Fruit fly (Drosophila melanogaster) whole organism, embryonic: ENCODE results near the gene Sf3b2.

Source experiments
- Antp ChIP-seq: fragments of 200-800 bp; sonication (Bioruptor generic); optimal IDR thresholded peaks from 3 replicates; lab custom pipeline; 2016; ENCODE audit warnings: missing biosample characterization, missing genetic modification characterization
- Atf-2 ChIP-seq: fragments of 200-800 bp; sonication (Bioruptor generic); optimal IDR thresholded peaks from 2 replicates; lab custom pipeline; 2016; ENCODE audit warnings: missing biosample characterization, missing genetic modification characterization
- BEAF-32 ChIP-seq: fragments of 200-800 bp; sonication (Bioruptor generic); optimal IDR thresholded peaks from 3 replicates; lab custom pipeline; 2017; ENCODE audit warnings: missing biosample characterization, missing genetic modification characterization, mild to moderate bottlenecking, moderate library complexity, missing genetic modification reagents
- Bdp1 ChIP-seq: fragments of 200-800 bp; sonication (Bioruptor generic); optimal IDR thresholded peaks from 3 replicates; lab custom pipeline; 2016; ENCODE audit warnings: missing biosample characterization, missing genetic modification characterization
- CG10147 ChIP-seq: fragments of 200-800 bp; sonication (Bioruptor generic); optimal IDR thresholded peaks from 2 replicates; lab custom pipeline; 2019; ENCODE audit warnings: missing biosample characterization, mild to moderate bottlenecking, missing genetic modification characterization, moderate library complexity
- CG10209 ChIP-seq: fragments of 200-800 bp; sonication (Bioruptor generic); optimal IDR thresholded peaks from 3 replicates; lab custom pipeline; 2017; ENCODE audit warnings: missing biosample characterization, mild to moderate bottlenecking, missing genetic modification characterization, missing genetic modification reagents
- CG10267 ChIP-seq: fragments of 200-800 bp; sonication (Bioruptor generic); optimal IDR thresholded peaks from 2 replicates; lab custom pipeline; 2018; ENCODE audit warnings: missing biosample characterization, mild to moderate bottlenecking, missing genetic modification characterization, moderate library complexity
- CG11504 ChIP-seq: fragments of 200-800 bp; sonication (Bioruptor generic); optimal IDR thresholded peaks from 3 replicates; lab custom pipeline; 2019; ENCODE audit warnings: missing biosample characterization, mild to moderate bottlenecking, missing genetic modification characterization, moderate library complexity
- CG12155 ChIP-seq: fragments of 200-800 bp; sonication (Bioruptor generic); optimal IDR thresholded peaks from 3 replicates; lab custom pipeline; 2016; ENCODE audit warnings: missing biosample characterization, missing genetic modification characterization
- CG12942 ChIP-seq: fragments of 200-800 bp; sonication (Bioruptor generic); optimal IDR thresholded peaks from 3 replicates; lab custom pipeline; 2016; ENCODE audit warnings: missing biosample characterization, missing genetic modification characterization
- CG18011 ChIP-seq: fragments of 200-800 bp; sonication (Bioruptor generic); optimal IDR thresholded peaks from 2 replicates; lab custom pipeline; 2017; ENCODE audit warnings: missing biosample characterization, missing genetic modification characterization, mild to moderate bottlenecking, moderate library complexity, missing genotype
- CG30431 ChIP-seq: fragments of 200-800 bp; sonication (Bioruptor generic); optimal IDR thresholded peaks from 2 replicates; lab custom pipeline; 2017; ENCODE audit warnings: missing biosample characterization, missing genetic modification characterization
- CG3065 ChIP-seq: fragments of 200-800 bp; sonication (Bioruptor generic); optimal IDR thresholded peaks from 2 replicates; lab custom pipeline; 2016; ENCODE audit warnings: missing biosample characterization, missing genetic modification characterization
- CG32772 ChIP-seq: fragments of 200-800 bp; sonication (Bioruptor generic); IDR thresholded peaks from 2 replicates; pipeline ENCODE4 v1.3.6; 2022; ENCODE audit warnings: missing biosample characterization, missing genetic modification characterization
- CG34224 ChIP-seq: fragments of 200-800 bp; sonication (Bioruptor generic); IDR thresholded peaks from 3 replicates; pipeline ENCODE4 v1.3.6; 2022; ENCODE audit warnings: missing biosample characterization, missing genetic modification characterization; ENCODE audit not compliant: partially characterized antibody
- CG4424 ChIP-seq: fragments of 200-800 bp; sonication (Bioruptor generic); optimal IDR thresholded peaks from 3 replicates; lab custom pipeline; 2016; ENCODE audit warnings: missing biosample characterization, missing genetic modification characterization
- CG6254 ChIP-seq: fragments of 200-800 bp; sonication (Bioruptor generic); optimal IDR thresholded peaks from 3 replicates; lab custom pipeline; 2017; ENCODE audit warnings: mild to moderate bottlenecking, missing biosample characterization, missing genetic modification reagents, missing genetic modification characterization
- CG7987 ChIP-seq: fragments of 200-800 bp; sonication (Bioruptor generic); optimal IDR thresholded peaks from 2 replicates; lab custom pipeline; 2018; ENCODE audit warnings: missing biosample characterization, mild to moderate bottlenecking, missing genetic modification characterization, moderate library complexity
- D19A ChIP-seq: fragments of 200-800 bp; optimal IDR thresholded peaks from 3 replicates; lab custom pipeline; 2019; ENCODE audit warnings: missing biosample characterization, mild to moderate bottlenecking, missing genetic modification characterization, moderate library complexity
- Dip3 ChIP-seq: fragments of 200-800 bp; sonication (Bioruptor generic); optimal IDR thresholded peaks from 3 replicates; lab custom pipeline; 2016; ENCODE audit warnings: missing biosample characterization, missing genetic modification characterization
- Doc3 ChIP-seq: fragments of 200-800 bp; sonication (Bioruptor generic); IDR thresholded peaks from 3 replicates; pipeline ENCODE4 v1.3.6; 2022; ENCODE audit warnings: missing biosample characterization, missing genetic modification characterization; ENCODE audit not compliant: partially characterized antibody
- E2f2 ChIP-seq: fragments of 200-800 bp; sonication (Bioruptor generic); IDR thresholded peaks from 2 replicates; pipeline ENCODE4 v1.3.6; 2022; ENCODE audit warnings: missing biosample characterization, missing genetic modification characterization
- ERR ChIP-seq: fragments of 200-800 bp; sonication (Bioruptor generic); optimal IDR thresholded peaks from 2 replicates; lab custom pipeline; 2016; ENCODE audit warnings: missing biosample characterization, missing genetic modification characterization
- Fer3 ChIP-seq: fragments of 200-800 bp; sonication (Bioruptor generic); optimal IDR thresholded peaks from 2 replicates; lab custom pipeline; 2018; ENCODE audit warnings: missing biosample characterization, mild to moderate bottlenecking, missing genetic modification characterization, moderate library complexity
- Gsc ChIP-seq: fragments of 200-800 bp; sonication (Bioruptor generic); IDR thresholded peaks from 2 replicates; pipeline ENCODE4 v1.3.6; 2022; ENCODE audit warnings: missing biosample characterization, missing genetic modification characterization
- HLH54F ChIP-seq: fragments of 200-800 bp; sonication (Bioruptor generic); optimal IDR thresholded peaks from 3 replicates; lab custom pipeline; 2016; ENCODE audit warnings: missing biosample characterization, missing genetic modification characterization
- Hey ChIP-seq: fragments of 200-800 bp; sonication (Bioruptor generic); optimal IDR thresholded peaks from 3 replicates; lab custom pipeline; 2018; ENCODE audit warnings: missing biosample characterization, mild to moderate bottlenecking, missing genetic modification characterization
- Hr78 ChIP-seq, 2 experiments: fragments of 200-800 bp in 1 of 2; fragments of >200 bp in 1 of 2; sonication (Bioruptor generic) in 1 of 2; optimal IDR thresholded peaks; 2 replicates each; lab custom pipeline; 2017 to 2019; ENCODE audit warnings: missing biosample characterization in 2 of 2, missing genetic modification characterization in 2 of 2, mild to moderate bottlenecking in 1 of 2, moderate library complexity in 1 of 2
- Hsf ChIP-seq: fragments of 200-800 bp; sonication (Bioruptor generic); optimal IDR thresholded peaks from 3 replicates; lab custom pipeline; 2016; ENCODE audit warnings: missing biosample characterization, missing genetic modification characterization
- Kr ChIP-seq: fragments of 200-800 bp; sonication (Bioruptor generic); optimal IDR thresholded peaks from 2 replicates; lab custom pipeline; 2017; ENCODE audit warnings: missing biosample characterization, mild to moderate bottlenecking, missing genetic modification characterization
- Neu2 ChIP-seq: fragments of 200-800 bp; sonication (Bioruptor generic); optimal IDR thresholded peaks from 3 replicates; lab custom pipeline; 2016; ENCODE audit warnings: missing biosample characterization, missing genetic modification characterization, borderline replicate concordance
- Sin3A ChIP-seq: fragments of >200 bp; optimal IDR thresholded peaks from 2 replicates; lab custom pipeline; 2018
- al ChIP-seq: fragments of 200-800 bp; sonication (Bioruptor generic); IDR thresholded peaks from 2 replicates; pipeline ENCODE4 v1.3.6; 2022; ENCODE audit warnings: missing biosample characterization, missing genetic modification characterization
- ato ChIP-seq: fragments of 200-800 bp; sonication (Bioruptor generic); IDR thresholded peaks from 2 replicates; pipeline ENCODE4 v1.3.6; 2022; ENCODE audit warnings: missing biosample characterization, missing genetic modification characterization; ENCODE audit not compliant: partially characterized antibody
- br ChIP-seq: fragments of >200 bp; optimal IDR thresholded peaks from 2 replicates; lab custom pipeline; 2017
- bsh ChIP-seq, 2 experiments: fragments of 200-800 bp; sonication (Bioruptor generic); optimal IDR thresholded peaks; 2 replicates each; lab custom pipeline; 2017 to 2018; ENCODE audit warnings: mild to moderate bottlenecking in 2 of 2, missing biosample characterization in 2 of 2, missing genetic modification characterization in 2 of 2, moderate library complexity in 1 of 2
- corto ChIP-seq: fragments of 200-800 bp; sonication (Bioruptor generic); optimal IDR thresholded peaks from 2 replicates; lab custom pipeline; 2016; ENCODE audit warnings: missing biosample characterization, mild to moderate bottlenecking, missing genetic modification characterization, moderate library complexity
- fd3F ChIP-seq: fragments of 200-800 bp; sonication (Bioruptor generic); optimal IDR thresholded peaks from 2 replicates; lab custom pipeline; 2018; ENCODE audit warnings: missing biosample characterization, mild to moderate bottlenecking, missing genetic modification characterization, moderate library complexity
- fu2 ChIP-seq: fragments of 200-800 bp; sonication (Bioruptor generic); optimal IDR thresholded peaks from 2 replicates; lab custom pipeline; 2016; ENCODE audit warnings: missing biosample characterization, missing genetic modification characterization
- gce ChIP-seq: fragments of 200-800 bp; sonication (Bioruptor generic); IDR thresholded peaks from 3 replicates; pipeline ENCODE4 v1.3.6; 2022; ENCODE audit warnings: missing biosample characterization, missing genetic modification characterization
- hbn ChIP-seq: fragments of 200-800 bp; sonication (Bioruptor generic); IDR thresholded peaks from 2 replicates; pipeline ENCODE4 v1.3.6; 2022; ENCODE audit warnings: missing biosample characterization, missing genetic modification characterization; ENCODE audit not compliant: partially characterized antibody
- nerfin-2 ChIP-seq: fragments of 200-800 bp; sonication (Bioruptor generic); IDR thresholded peaks from 2 replicates; pipeline ENCODE4 v1.3.6; 2022; ENCODE audit warnings: missing biosample characterization, missing genetic modification characterization; ENCODE audit not compliant: partially characterized antibody
- oc ChIP-seq: fragments of 200-800 bp; sonication (Bioruptor generic); optimal IDR thresholded peaks from 2 replicates; lab custom pipeline; 2018; ENCODE audit warnings: missing biosample characterization, mild to moderate bottlenecking, missing genetic modification characterization, moderate library complexity
- scrt ChIP-seq: fragments of 200-800 bp; sonication (Bioruptor generic); optimal IDR thresholded peaks from 2 replicates; lab custom pipeline; 2018; ENCODE audit warnings: missing biosample characterization, mild to moderate bottlenecking, missing genetic modification characterization, moderate library complexity
- sima ChIP-seq: fragments of 200-800 bp; sonication (Bioruptor generic); optimal IDR thresholded peaks from 2 replicates; lab custom pipeline; 2016; ENCODE audit warnings: missing biosample characterization, missing genetic modification characterization
- tll ChIP-seq, 2 experiments: fragments of 200-800 bp in 1 of 2; fragments of >200 bp in 1 of 2; sonication (Bioruptor generic) in 1 of 2; optimal IDR thresholded peaks; 2 replicates each; lab custom pipeline; 2017 to 2019; ENCODE audit warnings: missing biosample characterization in 2 of 2, missing genetic modification characterization in 2 of 2, mild to moderate bottlenecking in 1 of 2, moderate library complexity in 1 of 2
- trh ChIP-seq: fragments of 200-800 bp; sonication (Bioruptor generic); optimal IDR thresholded peaks from 2 replicates; lab custom pipeline; 2016; ENCODE audit warnings: missing biosample characterization, missing genetic modification characterization
- vfl ChIP-seq: fragments of 200-800 bp; sonication (Bioruptor generic); optimal IDR thresholded peaks from 2 replicates; lab custom pipeline; 2016; ENCODE audit warnings: missing biosample characterization, missing genetic modification characterization

Gene Sf3b2

DNA sequence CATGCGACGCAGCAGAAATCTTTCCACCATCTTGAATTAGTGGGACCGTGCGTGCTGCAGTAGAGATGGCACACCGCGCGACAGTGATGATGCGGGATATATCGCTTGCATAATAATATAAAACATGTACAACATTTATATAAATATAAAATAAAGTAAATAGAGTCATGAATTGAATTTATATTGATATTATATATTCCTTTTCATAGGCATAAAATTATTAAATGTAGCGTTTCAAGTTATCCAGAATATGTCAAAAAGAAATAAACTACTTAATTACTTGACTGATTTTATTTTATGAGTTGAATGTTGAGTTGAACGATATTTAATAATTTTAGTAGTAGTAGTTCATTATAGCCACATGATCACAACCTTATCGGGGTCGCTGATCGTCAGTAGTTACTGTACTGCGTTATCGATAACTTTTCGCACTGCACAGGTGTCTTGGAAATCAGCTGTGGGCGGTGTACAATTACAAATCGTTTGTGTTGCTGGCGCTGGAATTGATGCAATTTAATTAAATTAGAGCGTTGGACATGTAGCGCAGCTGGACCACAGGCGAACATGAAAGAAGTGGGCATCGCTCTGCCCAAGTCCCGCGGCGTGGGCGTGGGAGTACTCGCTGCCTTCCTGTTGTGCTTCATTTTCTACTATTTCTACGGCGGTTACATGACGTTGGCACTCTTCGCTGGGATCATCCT is 41.1 kb downstream of the Sf3b2 start, which contains the start of the genes Chd1 and Bem46 (continued):
- TF ChIP-seq ERR (GFP tag; lab: Kevin White, UChicago): no peak
- peak; percentile 84 for TF ChIP-seq fd3F (GFP tag; lab: Kevin White, UChicago)
- no peak for TF ChIP-seq ato (GFP tag; lab: Robert Waterston, UW)
- no peak for TF ChIP-seq nerfin-2 (GFP tag; lab: Robert Waterston, UW)
- peak; percentile 88 for TF ChIP-seq CG12155
- no peak for TF ChIP-seq hbn
- no peak; the same call in 2 of the 3 replicates for TF ChIP-seq CG34224
- TF ChIP-seq vfl (GFP tag; lab: Kevin White, UChicago): peak; percentile 73
- TF ChIP-seq Gsc (GFP tag; lab: Robert Waterston, UW): peak; percentile 48; the same call in 1 of the 2 replicates
- TF ChIP-seq br (lab: Kevin White, UChicago): no peak
- TF ChIP-seq CG10209 (GFP tag; lab: Kevin White, UChicago): peak; percentile 83
- TF ChIP-seq Kr (GFP tag; lab: Kevin White, UChicago): no peak
- peak; percentile 87 for TF ChIP-seq Hsf (GFP tag; lab: Kevin White, UChicago)
- TF ChIP-seq al (GFP tag; lab: Robert Waterston, UW): peak; percentile 83
- TF ChIP-seq Sin3A: peak; percentile 59
- peak; percentile 89 for TF ChIP-seq CG4424 (GFP tag; lab: Kevin White, UChicago)
- peak; percentile 69 for TF ChIP-seq CG18011 (GFP tag; lab: Kevin White, UChicago)
- peak; percentile 75 for TF ChIP-seq scrt (GFP tag; lab: Kevin White, UChicago)
- TF ChIP-seq E2f2: peak; percentile 41; the same call in 1 of the 2 replicates
- peak in 1 of 2 experiments; percentile 42 for TF ChIP-seq tll (GFP tag; optimal IDR thresholded peaks at IDR 0.05; lab: Kevin White, UChicago)
- peak; percentile 75 for TF ChIP-seq fu2 (GFP tag; lab: Kevin White, UChicago)
- peak; percentile 53 for TF ChIP-seq CG6254
- peak in 1 of 2 experiments; percentile 81 for TF ChIP-seq bsh (GFP tag; optimal IDR thresholded peaks at IDR 0.05; lab: Kevin White, UChicago)
- TF ChIP-seq Doc3 (GFP tag; lab: Robert Waterston, UW): no peak
- TF ChIP-seq CG32772 (GFP tag; lab: Robert Waterston, UW): no peak; the same call in none of the 2 replicates
- no peak for TF ChIP-seq sima (GFP tag; lab: Kevin White, UChicago)
- peak; percentile 51 for TF ChIP-seq Bdp1 (GFP tag; lab: Kevin White, UChicago)
- TF ChIP-seq Hey (tag; lab: Kevin White, UChicago): no peak
- TF ChIP-seq CG10267: peak; percentile 81
- peak; percentile 52 for TF ChIP-seq oc (tag; lab: Kevin White, UChicago)
- peak; percentile 86 for TF ChIP-seq Fer3 (tag; lab: Kevin White, UChicago)
- TF ChIP-seq Dip3 (GFP tag; lab: Kevin White, UChicago): peak; percentile 74
- TF ChIP-seq Antp: peak; percentile 80
- TF ChIP-seq BEAF-32 (GFP tag; lab: Kevin White, UChicago): peak; percentile 75
- peak; percentile 54 for TF ChIP-seq CG7987 (GFP tag; lab: Kevin White, UChicago)
- no peak for TF ChIP-seq Hr78 (GFP tag; optimal IDR thresholded peaks at IDR 0.05; lab: Kevin White, UChicago)
- peak; percentile 72 for TF ChIP-seq CG30431
- peak; percentile 81 for TF ChIP-seq trh
- TF ChIP-seq Atf-2 (GFP tag; lab: Kevin White, UChicago): peak; percentile 57
- no peak for TF ChIP-seq D19A (tag; lab: Kevin White, UChicago)
- TF ChIP-seq CG3065 (GFP tag; lab: Kevin White, UChicago): peak; percentile 61
- no peak for TF ChIP-seq corto (GFP tag; lab: Kevin White, UChicago)
- 0 out of 3 replicates have a peak, but pooled peaks have one; percentile 8 for TF ChIP-seq gce (GFP tag; lab: Robert Waterston, UW)
- peak; percentile 86 for TF ChIP-seq HLH54F (GFP tag; lab: Kevin White, UChicago)
- TF ChIP-seq CG10147 (GFP tag; lab: Kevin White, UChicago): peak; percentile 87
- TF ChIP-seq Neu2 (GFP tag; lab: Kevin White, UChicago): no peak
- peak; percentile 88 for TF ChIP-seq CG12942 (GFP tag; lab: Kevin White, UChicago)
- no peak for TF ChIP-seq CG11504
